Fruit fly (Drosophila melanogaster) Kc167 (cell line): ENCODE data around the gene CG5280.

ENCODE experiments used
- Myc ChIP-seq: fragments of >200 bp; optimal IDR thresholded peaks from 2 replicates; lab custom pipeline; 2017; ENCODE audit warnings: missing external identifiers
- Sin3A ChIP-seq: fragments of >200 bp; optimal IDR thresholded peaks from 2 replicates; lab custom pipeline; 2018; ENCODE audit warnings: missing external identifiers
- h ChIP-seq: fragments of >200 bp; optimal IDR thresholded peaks from 3 replicates; lab custom pipeline; 2018; ENCODE audit warnings: missing external identifiers
- insv ChIP-seq: fragments of >200 bp; optimal IDR thresholded peaks from 3 replicates; lab custom pipeline; 2018; ENCODE audit warnings: missing external identifiers
- psq ChIP-seq: fragments of >200 bp; optimal IDR thresholded peaks from 2 replicates; lab custom pipeline; 2017; ENCODE audit warnings: missing external identifiers
- ttk ChIP-seq: sonication (Bioruptor generic); optimal IDR thresholded peaks from 2 replicates; lab custom pipeline; 2017; ENCODE audit warnings: missing external identifiers

The CG5280 gene

DNA sequence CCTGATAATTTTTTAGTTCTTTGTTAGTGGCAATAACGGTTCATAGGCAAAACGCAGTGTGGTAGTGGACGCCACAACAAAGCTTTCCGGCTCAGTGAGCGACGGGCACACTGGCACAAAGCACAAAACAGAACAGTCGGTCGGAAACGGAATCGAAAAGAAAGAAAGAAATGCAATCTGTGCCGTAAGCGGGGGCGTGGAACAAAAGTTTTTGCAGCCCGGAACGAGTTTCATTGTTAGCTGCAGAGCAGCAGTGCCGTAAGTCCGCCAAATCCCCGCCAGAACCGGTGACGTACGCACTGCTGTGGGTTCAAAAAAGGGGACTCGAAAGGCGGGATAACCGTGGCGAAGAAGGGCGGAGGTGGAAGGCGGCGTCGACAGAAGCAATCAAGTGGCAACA is 21.6 kb downstream of the CG5280 start, which contains the start of gene CG5026:
CG5026 (plus strand) TSS at position 92 of the 400 bp plus-strand sequence.
- no peak for TF ChIP-seq ttk (lab: Kevin White, UChicago)
- TF ChIP-seq insv: no peak
- TF ChIP-seq Myc (lab: Kevin White, UChicago): no peak
- TF ChIP-seq psq (lab: Kevin White, UChicago): no peak
- no peak for TF ChIP-seq Sin3A
- TF ChIP-seq h (lab: Kevin White, UChicago): no peak

DNA sequence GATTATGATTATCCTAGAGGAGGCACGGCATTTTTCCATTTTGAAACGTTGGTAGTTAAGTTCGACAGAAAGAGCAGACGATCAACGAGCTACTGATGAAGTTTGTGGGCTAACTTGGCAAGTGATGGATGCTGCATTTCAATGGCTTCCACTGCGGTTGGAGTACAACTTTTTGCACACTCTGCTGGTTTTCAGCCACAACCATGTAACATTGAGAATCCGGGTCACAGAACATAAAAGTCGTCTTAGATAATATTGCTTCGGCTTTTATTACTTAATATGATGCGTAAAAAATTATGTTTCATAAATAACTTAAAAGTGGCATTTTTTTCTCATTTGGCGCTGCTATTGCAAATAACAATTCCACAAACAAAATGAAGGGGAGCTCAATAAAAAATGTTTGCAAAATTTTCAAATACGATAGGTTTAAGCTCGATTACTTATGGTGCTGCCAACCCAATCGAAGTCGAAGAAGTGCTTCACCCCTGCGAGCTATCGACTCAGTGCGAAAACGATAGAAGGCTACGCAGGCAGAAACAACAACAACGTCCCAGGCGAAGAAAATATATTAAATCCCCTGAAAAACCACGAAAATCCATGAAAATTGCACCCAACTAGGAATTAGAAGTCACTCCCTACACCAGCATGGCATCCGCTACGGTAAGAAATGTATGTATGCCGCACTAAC is 23.6 kb downstream of the CG5280 start, which contains the start of the genes CG5653 and CG5021:
CG5653 (minus strand) TSS at position 51 of the 688 bp plus-strand sequence.
CG5021 (plus strand) TSS at position 506 of the 688 bp plus-strand sequence.
- TF ChIP-seq insv (no peak), Myc (lab: Kevin White, UChicago) (no peak), Sin3A (no peak)

DNA sequence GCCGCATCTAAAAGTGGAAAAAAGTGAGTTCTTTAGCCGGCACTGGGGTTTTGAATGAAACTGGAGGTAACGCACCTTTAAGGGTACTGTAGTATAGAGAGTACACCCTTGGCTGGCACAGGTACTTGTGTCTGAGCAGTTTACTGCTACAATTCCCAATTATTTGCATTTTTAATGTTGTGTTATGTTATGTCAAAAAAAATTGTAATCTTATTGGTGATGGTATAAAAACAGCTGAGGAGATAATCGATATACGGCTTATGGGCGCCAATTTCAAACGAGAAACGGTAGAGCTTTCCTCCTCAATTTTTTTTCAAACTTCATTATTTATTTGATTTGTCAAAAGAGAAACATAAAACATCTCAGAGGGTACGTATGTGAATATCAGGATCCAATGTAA is 25.6 kb downstream of the CG5280 start, which contains the start of gene ValRS-m:
ValRS-m (minus strand) TSS at position 312 of the 400 bp plus-strand sequence.
- TF ChIP-seq Myc (lab: Kevin White, UChicago) (no peak), ttk (lab: Kevin White, UChicago) (no peak), psq (lab: Kevin White, UChicago) (no peak), insv (no peak), Sin3A (no peak), h (lab: Kevin White, UChicago) (no peak)

DNA sequence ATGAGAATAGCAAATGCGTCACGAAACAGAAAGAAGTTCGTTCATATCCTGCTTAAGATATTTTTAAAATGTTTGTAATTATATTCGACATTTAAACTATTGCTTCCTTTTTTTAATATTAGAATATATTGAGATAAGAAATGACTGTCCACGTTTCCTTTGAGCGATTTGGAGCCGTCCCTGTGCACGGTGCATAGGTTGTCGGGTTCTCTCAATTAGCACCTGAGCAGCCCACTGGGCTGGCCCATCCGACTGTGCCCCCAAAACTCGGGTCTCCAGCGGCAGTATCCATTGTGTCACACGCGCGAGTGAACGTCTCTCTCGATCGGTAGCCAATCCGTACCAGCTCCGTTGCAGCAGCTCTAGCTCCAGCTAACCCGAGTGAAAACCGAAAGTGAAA is 31.5 kb downstream of the CG5280 start, which contains the start of gene CG13313:
CG13313 (plus strand) TSS at position 301 of the 400 bp plus-strand sequence.
- TF ChIP-seq Myc (lab: Kevin White, UChicago) (no peak), insv (no peak), h (lab: Kevin White, UChicago) (no peak), psq (lab: Kevin White, UChicago) (no peak), ttk (lab: Kevin White, UChicago) (no peak), Sin3A (no peak)

DNA sequence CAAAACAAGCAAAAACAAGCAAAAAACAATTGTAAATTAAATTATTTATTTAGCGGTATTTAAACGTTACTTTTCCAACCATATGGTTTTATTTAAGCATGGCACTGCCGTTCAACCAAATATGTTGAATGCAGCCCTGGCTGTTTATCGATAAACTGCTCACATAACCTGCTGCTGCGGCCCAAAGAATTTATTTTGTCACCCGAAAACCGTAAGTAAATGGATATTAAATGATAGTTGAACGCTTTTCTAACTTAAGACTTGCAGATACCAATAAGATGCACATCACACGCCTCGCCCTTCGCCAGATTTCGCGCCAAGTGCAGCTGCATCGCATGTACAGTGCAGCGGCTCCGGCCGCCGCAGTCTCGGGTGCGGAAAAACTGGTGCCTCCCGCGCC is 33.4 kb downstream of the CG5280 start, which contains the start of gene mRpL12:
mRpL12 (plus strand) TSS at position 123 of the 400 bp plus-strand sequence.
- no peak for TF ChIP-seq Sin3A
- TF ChIP-seq ttk (lab: Kevin White, UChicago): no peak
- no peak for TF ChIP-seq insv

DNA sequence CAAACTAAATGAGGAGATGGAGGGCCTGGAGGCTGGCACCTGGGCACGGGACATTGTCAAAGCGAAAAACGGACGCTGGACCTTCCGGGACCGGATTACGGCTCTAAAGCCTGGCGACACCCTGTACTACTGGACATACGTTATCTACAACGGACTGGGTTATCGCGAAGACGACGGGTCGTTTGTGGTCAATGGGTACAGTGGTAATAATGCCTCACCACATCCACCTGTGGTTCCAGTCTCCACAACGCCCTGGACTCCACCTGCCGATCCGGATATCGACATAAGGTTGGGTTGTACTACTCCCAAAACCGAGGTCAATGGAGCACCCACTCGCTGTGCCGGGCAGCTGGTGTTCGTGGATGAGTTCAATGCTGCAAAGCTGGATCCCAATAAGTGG is 34.8 kb downstream of the CG5280 start:
- no peak for TF ChIP-seq insv
- TF ChIP-seq Myc (lab: Kevin White, UChicago): no peak
- no peak for TF ChIP-seq Sin3A
- no peak for TF ChIP-seq h (lab: Kevin White, UChicago)
- TF ChIP-seq ttk (lab: Kevin White, UChicago): no peak
- TF ChIP-seq psq (lab: Kevin White, UChicago): no peak

DNA sequence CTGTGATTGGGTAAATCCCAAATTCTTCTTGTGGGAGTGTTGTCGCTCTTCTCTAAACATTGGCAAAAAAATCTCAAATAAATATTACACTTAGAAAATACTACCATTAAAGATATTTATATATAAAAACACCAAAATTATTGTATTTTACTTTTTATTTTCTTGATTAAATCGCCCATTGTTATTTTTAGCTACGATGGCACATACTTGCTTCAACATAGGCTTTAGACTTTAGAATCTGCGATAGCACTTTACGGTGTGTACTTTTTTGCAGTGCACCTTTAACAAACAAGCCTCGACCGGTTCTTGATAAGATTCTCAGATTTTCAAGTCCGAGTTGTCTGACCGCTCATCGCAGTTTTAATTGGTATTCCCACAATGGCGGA is 35.4 kb downstream of the CG5280 start, which contains the start of gene GNBP3:
GNBP3 (plus strand) TSS at position 374 of the 386 bp plus-strand sequence.
- no peak for TF ChIP-seq insv
- TF ChIP-seq ttk (lab: Kevin White, UChicago): no peak
- TF ChIP-seq Sin3A: no peak
- TF ChIP-seq h (lab: Kevin White, UChicago): no peak
- TF ChIP-seq Myc (lab: Kevin White, UChicago): no peak
- TF ChIP-seq psq (lab: Kevin White, UChicago): no peak

DNA sequence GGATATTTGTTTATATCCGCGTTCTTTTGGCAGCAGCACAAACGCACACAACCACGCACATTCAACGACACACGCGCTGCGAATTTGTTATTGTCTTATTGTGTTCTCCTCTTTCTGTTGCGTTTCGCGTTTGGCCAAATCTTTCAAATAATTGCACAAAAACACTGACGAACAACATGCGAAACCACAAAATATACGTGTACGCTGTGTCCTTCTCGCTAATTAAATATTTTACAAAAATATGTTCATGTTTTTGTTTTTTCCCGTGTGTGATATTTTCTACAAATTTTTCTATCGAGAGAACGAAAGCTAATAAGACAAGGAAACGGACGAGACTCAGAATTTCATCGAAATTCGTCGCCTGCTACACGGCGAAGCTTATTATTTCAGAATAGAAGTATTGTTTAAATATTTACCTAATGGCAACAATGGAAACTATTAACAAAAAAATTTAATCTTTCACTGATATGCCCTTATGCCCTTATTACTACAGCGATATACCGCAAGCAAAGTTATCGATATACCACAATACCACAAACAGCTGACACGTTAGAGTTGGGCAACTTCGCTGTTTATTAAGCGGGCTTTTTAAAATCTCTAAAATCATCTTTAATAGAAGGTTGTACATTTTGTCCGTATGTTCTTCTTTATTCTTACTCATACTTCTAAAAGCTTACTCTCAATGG is 35.9 kb downstream of the CG5280 start, which contains the start of the genes CG43783 and orb2:
CG43783 (minus strand) TSS at position 311 of the 686 bp plus-strand sequence.
orb2 (minus strand) TSS at position 502 of the 686 bp plus-strand sequence.
- TF ChIP-seq h (lab: Kevin White, UChicago) (no peak), psq (lab: Kevin White, UChicago) (no peak), Myc (lab: Kevin White, UChicago) (no peak), insv (no peak), Sin3A (no peak), ttk (lab: Kevin White, UChicago) (no peak)

DNA sequence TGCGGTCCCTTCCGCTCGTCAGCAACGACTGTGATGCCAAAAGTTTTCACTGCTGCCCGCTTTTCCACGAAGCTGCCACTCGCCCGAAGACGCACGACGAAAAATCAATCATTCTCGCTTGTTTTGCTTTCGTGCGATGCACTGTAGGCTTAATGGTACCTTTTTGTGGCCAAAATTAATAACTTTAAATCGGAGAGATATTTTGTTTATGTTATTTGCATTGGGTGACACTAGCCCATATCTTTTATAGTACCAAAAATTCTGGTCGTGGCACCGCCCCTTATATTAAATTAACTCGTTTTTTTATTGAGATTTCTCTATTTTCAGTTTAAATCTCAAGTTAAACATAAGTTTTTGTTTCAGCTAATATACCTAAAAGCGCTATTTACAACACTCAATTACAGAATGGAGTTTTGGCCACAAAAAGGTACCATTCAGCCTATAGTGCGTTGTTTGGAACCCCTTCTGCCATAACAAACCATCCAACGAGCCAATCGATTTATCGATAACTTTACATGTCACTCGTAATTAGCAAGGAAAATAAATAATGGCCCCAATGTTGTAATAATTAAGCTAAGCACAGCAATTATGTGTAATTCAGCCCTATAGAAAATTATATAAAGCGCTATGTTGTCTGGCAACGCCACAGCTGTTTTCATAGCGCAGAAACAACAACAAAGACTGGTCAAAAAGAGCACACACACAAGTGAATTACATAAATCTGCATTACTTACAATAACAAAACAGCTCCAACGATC is 36.6 kb downstream of the CG5280 start:
- no peak for TF ChIP-seq Myc (lab: Kevin White, UChicago)

DNA sequence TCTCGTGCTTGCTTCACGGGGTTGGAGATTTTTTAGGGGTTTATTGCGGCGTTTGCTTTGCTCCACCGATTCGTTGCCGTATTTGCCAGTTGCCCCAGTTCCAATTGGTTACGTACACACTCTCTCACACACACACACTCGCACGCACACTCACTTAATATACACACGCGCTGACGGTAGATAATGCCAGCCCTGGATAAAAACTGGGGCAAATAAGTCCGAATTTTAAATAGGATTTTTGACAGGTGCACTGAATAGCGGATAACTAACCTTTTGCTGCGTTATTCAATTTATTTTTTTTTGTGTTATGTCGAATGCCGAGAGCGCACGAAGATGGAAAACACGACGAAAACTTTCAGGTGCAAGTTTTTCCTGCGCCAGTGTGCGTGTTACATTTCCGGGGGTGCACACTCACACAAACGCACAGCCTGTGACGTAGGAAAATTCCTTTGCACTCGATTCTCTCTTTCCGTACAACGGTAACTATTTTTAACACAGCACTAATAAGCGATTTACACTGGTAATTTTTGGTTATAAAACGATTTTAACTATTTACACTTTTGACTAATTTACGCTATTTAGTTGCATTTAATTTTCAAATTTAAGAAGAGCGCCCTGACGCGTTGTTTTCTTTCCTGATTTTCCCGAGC is 37.4 kb downstream of the CG5280 start:
- no peak for TF ChIP-seq psq (lab: Kevin White, UChicago)
- TF ChIP-seq ttk (lab: Kevin White, UChicago): no peak
- TF ChIP-seq Sin3A: no peak
- TF ChIP-seq insv: no peak
- no peak for TF ChIP-seq Myc (lab: Kevin White, UChicago)
- no peak for TF ChIP-seq h (lab: Kevin White, UChicago)

DNA sequence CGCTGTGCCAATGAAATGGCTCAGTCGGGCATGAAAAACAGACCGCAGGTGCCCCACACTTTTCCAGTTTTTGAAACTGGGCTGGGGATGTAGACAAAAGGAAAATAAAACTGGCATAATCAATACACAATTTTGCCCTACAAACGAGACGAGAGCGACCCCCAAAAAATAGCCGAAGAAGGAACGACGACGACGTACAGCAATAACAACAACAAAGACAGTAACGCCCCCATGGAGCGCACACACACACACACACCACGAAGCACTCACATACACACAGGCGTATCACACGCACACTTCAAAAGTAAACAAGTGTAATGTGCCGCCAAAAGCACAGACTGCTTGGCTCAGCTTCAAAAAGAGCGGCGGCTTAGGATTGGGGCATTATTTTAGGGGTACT is 38.5 kb downstream of the CG5280 start:
- no peak for TF ChIP-seq psq (lab: Kevin White, UChicago)
- no peak for TF ChIP-seq insv
- no peak for TF ChIP-seq ttk (lab: Kevin White, UChicago)
- TF ChIP-seq Sin3A: no peak
- TF ChIP-seq h (lab: Kevin White, UChicago): no peak
- TF ChIP-seq Myc (lab: Kevin White, UChicago): no peak
